Fruit fly (Drosophila melanogaster) whole organism, embryonic: Measurements from ENCODE around the gene SP555.

ENCODE experiments used
- ATbp ChIP-seq: fragments of 200-800 bp; sonication (Bioruptor generic); optimal IDR thresholded peaks from 2 replicates; lab custom pipeline; 2017; ENCODE audit warnings: missing biosample characterization, mild to moderate bottlenecking, missing genetic modification characterization, missing genetic modification reagents
- CG10209 ChIP-seq: fragments of 200-800 bp; sonication (Bioruptor generic); optimal IDR thresholded peaks from 3 replicates; lab custom pipeline; 2017; ENCODE audit warnings: missing biosample characterization, mild to moderate bottlenecking, missing genetic modification characterization, missing genetic modification reagents
- CG10274 ChIP-seq: fragments of 200-800 bp; sonication (Bioruptor generic); optimal IDR thresholded peaks from 3 replicates; lab custom pipeline; 2017; ENCODE audit warnings: missing biosample characterization, mild to moderate bottlenecking, missing genetic modification characterization
- CG10462 ChIP-seq: fragments of 200-800 bp; sonication (Bioruptor generic); optimal IDR thresholded peaks from 2 replicates; lab custom pipeline; 2016; ENCODE audit warnings: missing biosample characterization, missing genetic modification characterization
- CG11085 ChIP-seq: fragments of 200-800 bp; sonication (Bioruptor generic); IDR thresholded peaks from 2 replicates; pipeline ENCODE4 v1.3.6; 2022; ENCODE audit warnings: missing biosample characterization, missing genetic modification characterization
- CG12071 ChIP-seq: fragments of 200-800 bp; sonication (Bioruptor generic); optimal IDR thresholded peaks from 3 replicates; lab custom pipeline; 2018; ENCODE audit warnings: missing biosample characterization, mild to moderate bottlenecking, missing genetic modification characterization
- CG12155 ChIP-seq: fragments of 200-800 bp; sonication (Bioruptor generic); optimal IDR thresholded peaks from 3 replicates; lab custom pipeline; 2016; ENCODE audit warnings: missing biosample characterization, missing genetic modification characterization
- CG14667 ChIP-seq: fragments of 200-800 bp; sonication (Bioruptor generic); IDR thresholded peaks from 2 replicates; pipeline ENCODE4 v1.3.6; 2022; ENCODE audit warnings: missing biosample characterization, missing genetic modification characterization
- CG15479 ChIP-seq: fragments of 200-800 bp; sonication (Bioruptor generic); optimal IDR thresholded peaks from 3 replicates; lab custom pipeline; 2019; ENCODE audit warnings: missing biosample characterization, mild to moderate bottlenecking, missing genetic modification characterization, moderate library complexity
- CG15696 ChIP-seq: fragments of 200-800 bp; sonication (Bioruptor generic); optimal IDR thresholded peaks from 2 replicates; lab custom pipeline; 2019; ENCODE audit warnings: missing biosample characterization, mild to moderate bottlenecking, missing genetic modification characterization, moderate library complexity
- CG16813 ChIP-seq: fragments of 200-800 bp; sonication (Bioruptor generic); IDR thresholded peaks from 3 replicates; pipeline ENCODE4 v1.3.6; 2022; ENCODE audit warnings: missing biosample characterization, missing genetic modification characterization; ENCODE audit not compliant: partially characterized antibody
- CG17328 ChIP-seq: fragments of 200-800 bp; sonication (Bioruptor generic); IDR thresholded peaks from 2 replicates; pipeline ENCODE4 v1.3.6; 2022; ENCODE audit warnings: missing biosample characterization, missing genetic modification characterization
- CG17829 ChIP-seq: fragments of 200-800 bp; optimal IDR thresholded peaks from 2 replicates; lab custom pipeline; 2019; ENCODE audit warnings: missing biosample characterization, mild to moderate bottlenecking, missing genetic modification characterization, moderate library complexity
- CG2129 ChIP-seq: fragments of 200-800 bp; sonication (Bioruptor generic); IDR thresholded peaks from 2 replicates; pipeline ENCODE4 v1.3.6; 2022; ENCODE audit warnings: missing biosample characterization, missing genetic modification characterization; ENCODE audit not compliant: partially characterized antibody
- CG2199 ChIP-seq: fragments of 200-800 bp; sonication (Bioruptor generic); IDR thresholded peaks from 3 replicates; pipeline ENCODE4 v1.3.6; 2022; ENCODE audit warnings: missing biosample characterization, missing genetic modification characterization
- CG30403 ChIP-seq: fragments of 200-800 bp; sonication (Bioruptor generic); optimal IDR thresholded peaks from 3 replicates; lab custom pipeline; 2016; ENCODE audit warnings: missing biosample characterization, missing genetic modification characterization
- CG32532 ChIP-seq: fragments of 200-800 bp; sonication (Bioruptor generic); IDR thresholded peaks from 2 replicates; pipeline ENCODE4 v1.3.6; 2022; ENCODE audit warnings: missing biosample characterization, missing genetic modification characterization
- CG3281 ChIP-seq: fragments of 200-800 bp; sonication (Bioruptor generic); optimal IDR thresholded peaks from 3 replicates; lab custom pipeline; 2017; ENCODE audit warnings: missing biosample characterization, mild to moderate bottlenecking, missing genetic modification characterization
- CG33213 ChIP-seq: fragments of 200-800 bp; sonication (Bioruptor generic); optimal IDR thresholded peaks from 3 replicates; lab custom pipeline; 2016; ENCODE audit warnings: missing biosample characterization, missing genetic modification characterization
- CG33557 ChIP-seq: fragments of 200-800 bp; sonication (Bioruptor generic); optimal IDR thresholded peaks from 2 replicates; lab custom pipeline; 2019; ENCODE audit warnings: missing biosample characterization, mild to moderate bottlenecking, missing genetic modification characterization, moderate library complexity
- CG3407 ChIP-seq: fragments of 200-800 bp; sonication (Bioruptor generic); optimal IDR thresholded peaks from 2 replicates; lab custom pipeline; 2018; ENCODE audit warnings: missing biosample characterization, mild to moderate bottlenecking, missing genetic modification characterization
- CG3838 ChIP-seq: fragments of 200-800 bp; sonication (Bioruptor generic); optimal IDR thresholded peaks from 3 replicates; lab custom pipeline; 2016; ENCODE audit warnings: missing biosample characterization, missing genetic modification characterization
- CG4404 ChIP-seq: fragments of 200-800 bp; sonication (Bioruptor generic); IDR thresholded peaks from 2 replicates; pipeline ENCODE4 v1.3.6; 2022; ENCODE audit warnings: missing biosample characterization, missing genetic modification characterization
- CG6791 ChIP-seq: fragments of 200-800 bp; sonication (Bioruptor generic); IDR thresholded peaks from 3 replicates; pipeline ENCODE4 v1.3.6; 2022; ENCODE audit warnings: missing biosample characterization, missing genetic modification characterization; ENCODE audit not compliant: partially characterized antibody
- CG8290 ChIP-seq, 3 experiments: fragments of 200-800 bp; sonication (Bioruptor generic); optimal IDR thresholded peaks; 2 replicates each; lab custom pipeline; 2016 to 2019; ENCODE audit warnings: missing biosample characterization in 3 of 3, missing genetic modification characterization in 3 of 3, mild to moderate bottlenecking in 2 of 3, moderate library complexity in 1 of 3
- CHES-1-like ChIP-seq: fragments of 200-800 bp; sonication (Bioruptor generic); optimal IDR thresholded peaks from 2 replicates; lab custom pipeline; 2016; ENCODE audit warnings: missing biosample characterization, missing genetic modification characterization
- D ChIP-seq, 2 experiments: fragments of 200-800 bp in 1 of 2; fragments of >200 bp in 1 of 2; sonication (Bioruptor generic) in 1 of 2; optimal IDR thresholded peaks; 2 replicates in 1 of 2; 3 replicates in 1 of 2; lab custom pipeline; 2017; ENCODE audit warnings: mild to moderate bottlenecking in 1 of 2, missing biosample characterization in 1 of 2, missing genetic modification characterization in 1 of 2, missing genetic modification reagents in 1 of 2
- Eip74EF ChIP-seq, 2 experiments: fragments of 200-800 bp in 1 of 2; fragments of >200 bp in 1 of 2; sonication (Bioruptor generic) in 1 of 2; optimal IDR thresholded peaks; 2 replicates each; lab custom pipeline; 2017 to 2019; ENCODE audit warnings: missing biosample characterization in 2 of 2, missing genetic modification characterization in 2 of 2, mild to moderate bottlenecking in 1 of 2, moderate library complexity in 1 of 2
- Hand ChIP-seq: fragments of 200-800 bp; sonication (Bioruptor generic); optimal IDR thresholded peaks from 2 replicates; lab custom pipeline; 2017; ENCODE audit warnings: mild to moderate bottlenecking, missing biosample characterization, missing genetic modification reagents, missing genetic modification characterization
- Mes4 ChIP-seq: fragments of 200-800 bp; sonication (Bioruptor generic); optimal IDR thresholded peaks from 2 replicates; lab custom pipeline; 2016; ENCODE audit warnings: missing biosample characterization, missing genetic modification characterization
- cad ChIP-seq: fragments of >200 bp; optimal IDR thresholded peaks from 2 replicates; lab custom pipeline; 2017; ENCODE audit warnings: missing biosample characterization, missing genetic modification characterization
- cas ChIP-seq: fragments of 200-800 bp; sonication (Bioruptor generic); IDR thresholded peaks from 2 replicates; pipeline ENCODE4 v1.3.6; 2022; ENCODE audit warnings: missing biosample characterization, missing genetic modification characterization
- chm ChIP-seq: fragments of 200-800 bp; sonication (Bioruptor generic); IDR thresholded peaks from 2 replicates; pipeline ENCODE4 v1.3.6; 2022; ENCODE audit warnings: missing biosample characterization, missing genetic modification characterization
- crol ChIP-seq: fragments of 200-800 bp; sonication (Bioruptor generic); IDR thresholded peaks from 2 replicates; pipeline ENCODE4 v1.3.6; 2022; ENCODE audit warnings: missing biosample characterization, missing genetic modification characterization
- disco-r ChIP-seq: fragments of 200-800 bp; sonication (Bioruptor generic); optimal IDR thresholded peaks from 2 replicates; lab custom pipeline; 2016; ENCODE audit warnings: missing biosample characterization, missing genetic modification characterization
- dmrt99B ChIP-seq: fragments of 200-800 bp; sonication (Bioruptor generic); optimal IDR thresholded peaks from 2 replicates; lab custom pipeline; 2018; ENCODE audit warnings: missing biosample characterization, mild to moderate bottlenecking, missing genetic modification characterization, moderate library complexity
- ewg ChIP-seq: fragments of 200-800 bp; sonication (Bioruptor generic); optimal IDR thresholded peaks from 3 replicates; lab custom pipeline; 2017; ENCODE audit warnings: mild to moderate bottlenecking, missing biosample characterization, missing genetic modification reagents, missing genetic modification characterization
- fru ChIP-seq: fragments of >200 bp; optimal IDR thresholded peaks from 2 replicates; lab custom pipeline; 2017
- lab ChIP-seq: fragments of 200-800 bp; sonication (Bioruptor generic); optimal IDR thresholded peaks from 3 replicates; lab custom pipeline; 2017; ENCODE audit warnings: missing biosample characterization, missing genetic modification characterization, mild to moderate bottlenecking, moderate library complexity, missing genetic modification reagents
- lola ChIP-seq, 3 experiments: fragments of >200 bp in 2 of 3; fragments of 200-800 bp in 1 of 3; sonication (Bioruptor generic) in 1 of 3; optimal IDR thresholded peaks; 2 replicates each; lab custom pipeline; 2017 to 2019; ENCODE audit warnings: missing biosample characterization in 3 of 3, missing genetic modification characterization in 3 of 3, mild to moderate bottlenecking in 1 of 3, moderate library complexity in 1 of 3
- nmo ChIP-seq: fragments of 200-800 bp; sonication (Bioruptor generic); optimal IDR thresholded peaks from 2 replicates; lab custom pipeline; 2018; ENCODE audit warnings: missing biosample characterization, mild to moderate bottlenecking, missing genetic modification characterization, moderate library complexity
- sc ChIP-seq, 3 experiments: fragments of >200 bp in 2 of 3; fragments of 200-800 bp in 1 of 3; sonication (Bioruptor generic) in 1 of 3; optimal IDR thresholded peaks; 2 replicates in 2 of 3; 3 replicates in 1 of 3; lab custom pipeline; 2017; ENCODE audit warnings: mild to moderate bottlenecking in 1 of 3, missing biosample characterization in 1 of 3, missing genetic modification characterization in 1 of 3, missing genetic modification reagents in 1 of 3
- scrt ChIP-seq: fragments of 200-800 bp; sonication (Bioruptor generic); optimal IDR thresholded peaks from 2 replicates; lab custom pipeline; 2018; ENCODE audit warnings: missing biosample characterization, mild to moderate bottlenecking, missing genetic modification characterization, moderate library complexity
- sima ChIP-seq: fragments of 200-800 bp; sonication (Bioruptor generic); optimal IDR thresholded peaks from 2 replicates; lab custom pipeline; 2016; ENCODE audit warnings: missing biosample characterization, missing genetic modification characterization
- tap ChIP-seq: fragments of 200-800 bp; optimal IDR thresholded peaks from 3 replicates; lab custom pipeline; 2019; ENCODE audit warnings: missing biosample characterization, mild to moderate bottlenecking, missing genetic modification characterization, moderate library complexity
- toy ChIP-seq: fragments of 200-800 bp; sonication (Bioruptor generic); IDR thresholded peaks from 2 replicates; pipeline ENCODE4 v1.3.6; 2022; ENCODE audit warnings: missing biosample characterization, missing genetic modification characterization

Gene SP555

dm6 chr2L:5070797-5071579, 33.5 kb downstream of the SP555 start, which contains the start of gene RpL37A (continued):
- TF ChIP-seq CG17328 (GFP tag; lab: Robert Waterston, UW) = peak; percentile 77
- TF ChIP-seq fru = no peak
- TF ChIP-seq scrt = peak; percentile 83
- TF ChIP-seq CG12071 (GFP tag; lab: Kevin White, UChicago) = peak; percentile 78
- TF ChIP-seq CG3407 (GFP tag; lab: Kevin White, UChicago) = peak; percentile 69
- 0 out of 2 replicates have a peak, but pooled peaks have one; percentile 21 for TF ChIP-seq crol (GFP tag; lab: Robert Waterston, UW)
- TF ChIP-seq dmrt99B (tag; lab: Kevin White, UChicago) = peak; percentile 63
- peak; percentile 76 for TF ChIP-seq CHES-1-like
- TF ChIP-seq Eip74EF (GFP tag; optimal IDR thresholded peaks at IDR 0.05; lab: Kevin White, UChicago) = peak in 1 of 2 experiments; percentile 77
- TF ChIP-seq ewg (GFP tag; lab: Kevin White, UChicago) = peak; percentile 75
- no peak for TF ChIP-seq CG4404 (GFP tag; lab: Robert Waterston, UW)
- peak; percentile 72 for TF ChIP-seq disco-r (GFP tag; lab: Kevin White, UChicago)
- peak; percentile 57; the same call in 1 of the 2 replicates for TF ChIP-seq cas (GFP tag; lab: Robert Waterston, UW)
- peak; percentile 66 for TF ChIP-seq tap (tag; lab: Kevin White, UChicago)
- no peak for TF ChIP-seq CG2129
- TF ChIP-seq CG3281 (GFP tag; lab: Kevin White, UChicago) = peak; percentile 89
- TF ChIP-seq CG10462 (GFP tag; lab: Kevin White, UChicago) = peak; percentile 1
- peak; percentile 28 for TF ChIP-seq CG15696 (tag; lab: Kevin White, UChicago)
- TF ChIP-seq CG6791 (GFP tag; lab: Robert Waterston, UW) = 0 out of 3 replicates have a peak, but pooled peaks have one; percentile 11
- TF ChIP-seq lab = peak; percentile 94
- peak; percentile 89 for TF ChIP-seq CG2199
- TF ChIP-seq CG8290 (GFP tag; optimal IDR thresholded peaks at IDR 0.05; lab: Kevin White, UChicago) = peak; percentile 86
- TF ChIP-seq CG8290 (tag; optimal IDR thresholded peaks at IDR 0.05; lab: Kevin White, UChicago) = peak; percentile 81 to 89
- peak; percentile 65 for TF ChIP-seq CG33557
- peak; percentile 24 for TF ChIP-seq Hand (GFP tag; lab: Kevin White, UChicago)
- TF ChIP-seq CG3838 (GFP tag; lab: Kevin White, UChicago) = peak; percentile 18
- peak; percentile 69 for TF ChIP-seq CG10274 (GFP tag; lab: Kevin White, UChicago)
- TF ChIP-seq CG30403 (GFP tag; lab: Kevin White, UChicago) = peak; percentile 69
- peak; percentile 81 for TF ChIP-seq nmo (GFP tag; lab: Kevin White, UChicago)
- peak; percentile 66 for TF ChIP-seq ATbp (GFP tag; lab: Kevin White, UChicago)
- peak; percentile 96 for TF ChIP-seq CG33213 (GFP tag; lab: Kevin White, UChicago)
- no peak for TF ChIP-seq CG16813
- TF ChIP-seq CG12155 = peak; percentile 63
- TF ChIP-seq CG11085 (GFP tag; lab: Robert Waterston, UW) = peak; percentile 62; the same call in 1 of the 2 replicates
- peak; percentile 84 for TF ChIP-seq CG32532 (GFP tag; lab: Robert Waterston, UW)
- peak in 1 of 3 experiments; percentile 18 for TF ChIP-seq lola (GFP tag; optimal IDR thresholded peaks at IDR 0.05; lab: Kevin White, UChicago)
- no peak for TF ChIP-seq D (optimal IDR thresholded peaks at IDR 0.05; lab: Kevin White, UChicago)
- peak; percentile 78 for TF ChIP-seq D (GFP tag; optimal IDR thresholded peaks at IDR 0.05; lab: Kevin White, UChicago)
- peak; percentile 84 for TF ChIP-seq CG17829 (tag; lab: Kevin White, UChicago)
- TF ChIP-seq CG10209 (GFP tag; lab: Kevin White, UChicago) = peak; percentile 81
- 0 out of 2 replicates have a peak, but pooled peaks have one; percentile 29 for TF ChIP-seq toy (GFP tag; lab: Robert Waterston, UW)
- no peak for TF ChIP-seq sc (optimal IDR thresholded peaks at IDR 0.05; lab: Kevin White, UChicago)
- peak; percentile 50 for TF ChIP-seq sc (GFP tag; optimal IDR thresholded peaks at IDR 0.05; lab: Kevin White, UChicago)
- no peak for TF ChIP-seq cad (GFP tag; lab: Kevin White, UChicago)
- TF ChIP-seq CG14667 (GFP tag; lab: Robert Waterston, UW) = no peak
- peak; percentile 92 for TF ChIP-seq Mes4
- no peak for TF ChIP-seq CG15479 (GFP tag; lab: Kevin White, UChicago)
- TF ChIP-seq sima (GFP tag; lab: Kevin White, UChicago) = peak; percentile 64
- TF ChIP-seq chm = peak; percentile 84
